Worm (Caenorhabditis elegans) whole organism, midembryonic: ENCODE measurements around the gene fipr-15.

Experiments
- T22C8.4 ChIP-seq: fragments of 200-800 bp; sonication (Bioruptor generic); IDR thresholded peaks from 2 replicates; pipeline ENCODE4 v1.3.6; 2022; ENCODE audit warnings: missing genetic modification characterization, missing compliant biosample characterization
- cog-1 ChIP-seq: sonication (generic microtip); optimal IDR thresholded peaks from 2 replicates; lab custom pipeline; 2016; ENCODE audit warnings: missing genetic modification characterization, missing compliant biosample characterization
- flt-1 ChIP-seq: fragments of 200-800 bp; sonication (Bioruptor generic); IDR thresholded peaks from 2 replicates; pipeline ENCODE4 v1.3.6; 2022; ENCODE audit warnings: missing genetic modification characterization, missing compliant biosample characterization
- klf-2 ChIP-seq: fragments of 200-800 bp; sonication (Bioruptor generic); conservative IDR thresholded peaks from 2 replicates; pipeline ENCODE4 v1.3.6; 2022; ENCODE audit warnings: missing genetic modification reagents, missing genetic modification characterization, missing compliant biosample characterization
- med-1 ChIP-seq: sonication (generic microtip); optimal IDR thresholded peaks from 2 replicates; lab custom pipeline; 2017; ENCODE audit warnings: missing genetic modification characterization, mild to moderate bottlenecking, missing compliant biosample characterization, antibody characterized with exemption, missing genetic modification reagents; ENCODE audit not compliant: insufficient read depth
- ref-1 ChIP-seq: fragments of 200-800 bp; sonication (Bioruptor generic); conservative IDR thresholded peaks from 2 replicates; pipeline ENCODE4 v1.3.6; 2022; ENCODE audit warnings: missing genetic modification reagents, missing genetic modification characterization, missing compliant biosample characterization
- tab-1 ChIP-seq: fragments of 200-800 bp; sonication (Bioruptor generic); IDR thresholded peaks from 2 replicates; pipeline ENCODE4 v1.3.6; 2022; ENCODE audit warnings: missing genetic modification characterization, missing compliant biosample characterization
- ztf-23 ChIP-seq: fragments of 200-800 bp; sonication (Bioruptor generic); IDR thresholded peaks from 2 replicates; pipeline ENCODE4 v1.3.6; 2022; ENCODE audit warnings: missing genetic modification reagents, missing genetic modification characterization, missing compliant biosample characterization
- ztf-29 ChIP-seq: fragments of 200-800 bp; sonication (Bioruptor generic); IDR thresholded peaks from 2 replicates; pipeline ENCODE4 v1.3.6; 2022; ENCODE audit warnings: missing genetic modification reagents, missing genetic modification characterization, missing compliant biosample characterization

fipr-15 gene

DNA sequence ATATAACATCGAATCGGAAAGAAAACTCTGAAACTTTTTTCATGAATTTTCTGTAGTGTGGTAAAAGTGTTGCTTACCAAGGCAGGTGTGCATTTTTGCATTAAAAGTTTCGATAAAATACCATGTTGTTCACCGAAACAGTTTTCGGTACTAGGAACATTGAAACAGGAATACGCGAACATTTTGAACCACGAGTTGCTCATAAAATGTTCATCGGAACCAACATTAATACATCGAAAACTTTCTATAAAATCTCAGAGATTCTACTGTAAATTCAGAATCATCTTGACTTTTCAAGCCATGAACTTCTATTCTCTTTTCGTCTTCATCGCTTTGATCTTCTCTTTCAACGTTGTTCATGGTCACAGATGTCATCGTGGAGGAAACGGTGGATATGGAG lies at the start of gene fipr-15:
TSS of gene fipr-15 (plus strand) at position 301 of the 400 bp plus-strand sequence.
- TF ChIP-seq med-1 (GFP tag; lab: Kevin White, UChicago) (no peak), ref-1 (GFP tag; lab: Robert Waterston, UW) (no peak), klf-2 (no peak), cog-1 (tag; lab: Kevin White, UChicago) (no peak), ztf-29 (GFP tag; lab: Robert Waterston, UW) (no peak), ztf-23 (GFP tag; lab: Robert Waterston, UW) (no peak), tab-1 (GFP tag; lab: Robert Waterston, UW) (no peak)

DNA sequence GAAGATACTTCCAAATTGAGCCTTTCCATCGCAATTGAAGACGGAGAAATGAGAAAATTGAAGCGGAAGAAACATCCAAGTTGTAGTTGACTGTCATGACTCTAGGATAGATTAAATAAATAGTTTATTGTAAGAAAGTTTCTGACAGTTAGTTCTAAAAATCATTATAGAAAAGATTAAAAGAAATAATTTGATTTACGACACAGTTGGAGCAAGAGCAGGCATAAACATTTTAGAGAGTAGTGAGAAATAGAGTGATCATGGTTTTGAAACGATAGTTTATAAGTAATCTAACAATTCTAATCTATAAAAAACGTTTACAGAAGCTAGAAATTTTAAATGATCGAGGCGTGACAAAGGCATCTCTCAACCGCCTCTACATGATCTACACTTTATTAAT lies 48.2 kb upstream of the fipr-15 start, which contains the start of gene best-15:
TSS of gene best-15 (minus strand) at position 101 of the 400 bp plus-strand sequence.
- no peak for TF ChIP-seq klf-2
- TF ChIP-seq flt-1 (GFP tag; lab: Robert Waterston, UW), result no peak
- no peak for TF ChIP-seq tab-1 (GFP tag; lab: Robert Waterston, UW)
- no peak for TF ChIP-seq cog-1 (tag; lab: Kevin White, UChicago)
- TF ChIP-seq med-1 (GFP tag; lab: Kevin White, UChicago), result no peak
- TF ChIP-seq ztf-23 (GFP tag; lab: Robert Waterston, UW), result no peak
- no peak for TF ChIP-seq ref-1 (GFP tag; lab: Robert Waterston, UW)
- TF ChIP-seq ztf-29 (GFP tag; lab: Robert Waterston, UW), result no peak
- no peak for TF ChIP-seq T22C8.4 (GFP tag; lab: Robert Waterston, UW)

- TF ChIP-seq klf-2 (no peak), med-1 (GFP tag; lab: Kevin White, UChicago) (no peak), tab-1 (GFP tag; lab: Robert Waterston, UW) (no peak), cog-1 (tag; lab: Kevin White, UChicago) (no peak), ref-1 (GFP tag; lab: Robert Waterston, UW) (no peak), flt-1 (GFP tag; lab: Robert Waterston, UW) (no peak), ztf-29 (GFP tag; lab: Robert Waterston, UW) (no peak)
Observed at ce11 chrIV:10842232-10842631, 38.1 kb upstream of the fipr-15 start.

DNA sequence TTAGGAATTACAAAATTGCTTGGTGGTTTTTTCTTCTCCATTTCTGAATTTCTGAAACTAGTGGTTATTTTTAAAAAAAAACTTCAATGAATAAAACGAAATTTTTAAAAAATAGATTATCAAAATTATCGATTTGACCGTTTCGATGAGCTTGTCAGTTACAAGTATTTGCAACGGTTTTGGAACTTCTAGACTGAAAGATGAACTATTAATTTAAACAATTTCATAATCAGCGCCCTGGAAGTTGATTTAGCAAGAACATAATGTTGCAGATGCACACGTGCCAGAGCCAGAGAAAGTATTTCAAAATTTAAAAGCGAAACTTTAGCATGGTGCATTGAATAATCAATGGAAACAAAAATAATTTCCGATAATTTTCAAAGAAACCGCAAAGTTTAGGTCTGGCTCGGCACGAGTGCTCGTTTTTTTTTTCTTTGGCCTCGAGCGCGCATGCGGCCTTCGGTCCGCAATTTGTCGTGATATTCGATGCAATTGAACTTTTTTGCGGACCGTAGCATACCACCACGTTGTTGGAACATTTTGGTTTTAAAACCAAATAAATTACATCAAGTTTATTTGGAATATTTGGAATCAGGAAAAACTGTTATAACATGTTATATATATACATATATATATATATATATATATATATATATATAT lies 37.5 kb upstream of the fipr-15 start, which contains the start of gene T11G6.5:
TSS of gene T11G6.5 (minus strand) at position 51 of the 660 bp plus-strand sequence.
- TF ChIP-seq ref-1 (GFP tag; lab: Robert Waterston, UW) (no peak), ztf-23 (GFP tag; lab: Robert Waterston, UW) (no peak), ztf-29 (GFP tag; lab: Robert Waterston, UW) (no peak), klf-2 (no peak), med-1 (GFP tag; lab: Kevin White, UChicago) (no peak), cog-1 (tag; lab: Kevin White, UChicago) (no peak), T22C8.4 (GFP tag; lab: Robert Waterston, UW) (no peak), flt-1 (GFP tag; lab: Robert Waterston, UW) (no peak), tab-1 (GFP tag; lab: Robert Waterston, UW) (no peak)

DNA sequence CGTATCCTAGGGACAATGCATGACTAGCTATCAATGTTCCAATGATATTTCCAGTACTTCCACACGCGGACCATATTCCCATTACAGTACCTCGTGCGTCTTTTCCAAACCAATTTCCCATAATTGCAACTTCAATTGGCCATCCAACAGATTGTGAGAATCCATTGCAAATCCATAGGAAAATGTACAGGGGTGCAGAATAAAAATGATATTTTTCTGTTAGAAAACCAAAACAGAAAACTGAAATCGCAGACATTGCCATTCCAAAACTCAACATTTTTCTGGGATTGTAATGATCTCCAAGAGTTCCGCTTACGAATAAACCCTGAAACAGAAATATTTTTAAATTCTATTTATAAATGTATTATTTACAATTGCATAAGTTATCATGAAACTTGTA lies 29.2 kb upstream of the fipr-15 start:
- TF ChIP-seq klf-2 (no peak), med-1 (GFP tag; lab: Kevin White, UChicago) (no peak), tab-1 (GFP tag; lab: Robert Waterston, UW) (no peak), ztf-29 (GFP tag; lab: Robert Waterston, UW) (no peak)

DNA sequence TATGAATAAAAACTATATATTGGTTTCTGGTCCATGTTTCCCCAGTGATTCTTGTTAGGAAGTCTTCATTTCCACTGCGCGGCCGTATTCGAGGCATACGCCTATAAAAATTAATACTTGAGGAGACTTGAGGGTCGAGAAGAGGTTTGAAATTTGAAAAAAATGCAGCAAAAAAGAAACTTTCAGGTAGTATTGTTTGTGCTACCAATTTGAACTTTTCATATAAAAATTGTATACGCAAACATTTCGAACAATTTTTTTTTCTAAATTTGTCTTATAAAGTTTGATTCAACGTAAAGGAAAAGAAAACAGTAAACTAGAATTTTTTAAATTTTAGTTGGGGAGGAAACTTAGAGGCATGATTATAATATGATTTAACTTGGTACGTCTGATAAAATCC lies 28.5 kb upstream of the fipr-15 start, which contains the start of gene T11G6.4:
TSS of gene T11G6.4 (minus strand) at position 101 of the 400 bp plus-strand sequence.
- TF ChIP-seq ref-1 (GFP tag; lab: Robert Waterston, UW), result no peak

- TF ChIP-seq cog-1 (tag; lab: Kevin White, UChicago) (no peak), ztf-29 (GFP tag; lab: Robert Waterston, UW) (no peak), T22C8.4 (GFP tag; lab: Robert Waterston, UW) (no peak), med-1 (GFP tag; lab: Kevin White, UChicago) (no peak), flt-1 (GFP tag; lab: Robert Waterston, UW) (no peak), klf-2 (no peak), tab-1 (GFP tag; lab: Robert Waterston, UW) (no peak), ref-1 (GFP tag; lab: Robert Waterston, UW) (no peak), ztf-23 (GFP tag; lab: Robert Waterston, UW) (no peak)
Observed at ce11 chrIV:10852403-10852802, 28.0 kb upstream of the fipr-15 start.

ce11 chrIV:10854042-10854441 lies 26.3 kb upstream of the fipr-15 start:
- TF ChIP-seq flt-1 (GFP tag; lab: Robert Waterston, UW) (no peak), ztf-23 (GFP tag; lab: Robert Waterston, UW) (no peak), ztf-29 (GFP tag; lab: Robert Waterston, UW) (no peak), tab-1 (GFP tag; lab: Robert Waterston, UW) (no peak), med-1 (GFP tag; lab: Kevin White, UChicago) (no peak), T22C8.4 (GFP tag; lab: Robert Waterston, UW) (no peak), ref-1 (GFP tag; lab: Robert Waterston, UW) (no peak)

ce11 chrIV:10855049-10855448 lies 25.3 kb upstream of the fipr-15 start, which contains the start of gene T11G6.3:
Gene T11G6.3 (minus strand): TSS chrIV:10855237.
- no peak for TF ChIP-seq tab-1 (GFP tag; lab: Robert Waterston, UW)
- no peak for TF ChIP-seq flt-1 (GFP tag; lab: Robert Waterston, UW)
- TF ChIP-seq ztf-23 (GFP tag; lab: Robert Waterston, UW), result no peak
- TF ChIP-seq T22C8.4 (GFP tag; lab: Robert Waterston, UW), result no peak

DNA sequence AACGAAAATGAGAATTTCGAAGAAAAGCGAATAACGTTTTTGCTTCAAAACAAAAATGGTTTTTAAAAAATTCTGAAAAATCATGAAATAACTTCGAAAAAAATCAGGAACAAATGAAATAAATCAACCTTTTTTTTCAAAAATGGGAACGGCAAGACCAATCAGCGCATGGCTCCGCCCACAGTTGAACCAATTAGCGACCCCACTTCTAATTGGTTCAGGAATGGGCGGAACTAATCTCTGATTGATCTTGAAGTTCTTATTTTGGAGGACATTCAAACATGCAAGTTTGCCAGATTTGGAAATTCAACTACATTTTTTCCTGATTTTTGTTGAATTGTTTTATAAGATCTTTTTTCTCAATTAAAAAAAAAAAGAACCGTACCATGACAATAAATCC lies 24.4 kb upstream of the fipr-15 start:
- TF ChIP-seq med-1 (GFP tag; lab: Kevin White, UChicago), result no peak
